Worm (Caenorhabditis elegans) whole organism, L4/young adult: ENCODE results near the gene pdf-2.

Experiments used
- W03F9.2 ChIP-seq: fragments of 150-350 bp; optimal IDR thresholded peaks from 2 replicates; lab custom pipeline; 2014; ENCODE audit warnings: missing biosample characterization, missing genetic modification characterization
- dao-5 ChIP-seq: sonication (generic microtip); optimal IDR thresholded peaks from 2 replicates; lab custom pipeline; 2016; ENCODE audit warnings: missing genotype, missing genetic modification characterization, moderate library complexity, missing compliant biosample characterization
- him-1 ChIP-seq: sonication (generic microtip); optimal IDR thresholded peaks from 2 replicates; lab custom pipeline; 2016; ENCODE audit warnings: missing genotype, missing genetic modification reagents, missing genetic modification characterization, missing compliant biosample characterization

pdf-2 gene

ce11 chrX:2163084-2163483, at the start of gene pdf-2:
Gene pdf-2 (plus strand): TSS chrX:2163384.
- TF ChIP-seq W03F9.2 (tag; lab: Kevin White, UChicago) (no peak), him-1 (no peak), dao-5 (tag; lab: Kevin White, UChicago) (no peak)

ce11 chrX:2114171-2114570, 49.0 kb upstream of the pdf-2 start:
- TF ChIP-seq dao-5 (tag; lab: Kevin White, UChicago) (no peak), W03F9.2 (tag; lab: Kevin White, UChicago) (no peak), him-1 (no peak)

DNA sequence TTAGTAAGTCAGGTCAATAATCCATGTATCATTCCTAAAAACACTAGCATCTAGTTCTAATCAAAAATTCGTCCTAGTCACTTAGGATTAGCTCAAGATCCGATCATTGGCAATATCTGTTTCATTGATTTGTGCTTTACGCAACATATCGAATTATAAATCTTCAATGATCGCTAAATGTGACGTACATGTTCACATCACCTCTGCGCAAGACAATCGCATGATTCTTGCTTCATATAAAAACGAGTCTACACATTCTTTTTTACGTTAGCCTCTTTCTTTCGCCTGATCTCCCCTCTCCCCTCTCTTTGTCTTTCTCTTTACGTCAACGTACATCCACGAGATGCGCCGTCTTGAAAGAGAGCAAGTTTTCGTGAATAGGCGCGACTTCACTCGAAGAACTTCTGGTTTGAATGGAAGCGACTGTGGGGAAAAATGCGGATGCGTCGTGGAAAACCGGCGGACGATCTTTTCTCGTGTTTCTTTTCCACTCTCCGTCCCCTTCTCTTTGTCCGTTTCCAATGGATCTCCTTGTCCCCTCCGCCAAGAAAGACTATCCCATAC, 46.8 kb upstream of the pdf-2 start:
- TF ChIP-seq him-1 (no peak), dao-5 (tag; lab: Kevin White, UChicago) (no peak), W03F9.2 (tag; lab: Kevin White, UChicago) (no peak)

- TF ChIP-seq W03F9.2 (tag; lab: Kevin White, UChicago) = no peak
- TF ChIP-seq him-1 = no peak
- TF ChIP-seq dao-5 (tag; lab: Kevin White, UChicago) = no peak
These were observed 45.0 kb upstream of the pdf-2 start, which contains the start of gene swip-10 for ce11 chrX:2118162-2118561. Gene swip-10 (minus strand): TSS chrX:2118262.

DNA sequence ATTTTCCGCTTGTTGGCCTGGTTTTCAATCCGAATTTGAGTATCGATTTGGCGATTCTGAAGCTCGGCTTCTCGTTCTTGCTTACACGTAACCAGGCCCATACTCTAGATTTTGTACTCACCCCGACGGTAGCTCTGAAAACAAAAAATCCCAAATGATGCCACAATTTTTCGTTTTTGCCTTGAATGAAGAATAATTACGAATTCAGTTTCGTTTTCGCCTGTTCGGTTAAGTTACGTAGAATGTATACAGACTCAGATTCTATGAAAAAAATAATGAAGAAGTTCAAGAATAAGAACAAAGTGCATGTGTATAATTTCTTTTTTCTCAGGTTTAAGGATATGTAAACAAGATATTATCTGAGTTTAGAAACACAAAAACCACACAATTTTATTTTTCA, 42.2 kb upstream of the pdf-2 start, which contains the start of gene gpa-5:
Gene gpa-5, minus strand, starts transcription at position 101 of the 400 bp plus-strand sequence.
- no peak for TF ChIP-seq dao-5 (tag; lab: Kevin White, UChicago)
- no peak for TF ChIP-seq W03F9.2 (tag; lab: Kevin White, UChicago)
- no peak for TF ChIP-seq him-1

ce11 chrX:2130141-2130540, 33.0 kb upstream of the pdf-2 start, which contains the start of gene F53B1.8:
Gene F53B1.8 (minus strand): TSS chrX:2130241.
- TF ChIP-seq W03F9.2 (tag; lab: Kevin White, UChicago) = no peak
- TF ChIP-seq dao-5 (tag; lab: Kevin White, UChicago) = no peak
- TF ChIP-seq him-1 = no peak

DNA sequence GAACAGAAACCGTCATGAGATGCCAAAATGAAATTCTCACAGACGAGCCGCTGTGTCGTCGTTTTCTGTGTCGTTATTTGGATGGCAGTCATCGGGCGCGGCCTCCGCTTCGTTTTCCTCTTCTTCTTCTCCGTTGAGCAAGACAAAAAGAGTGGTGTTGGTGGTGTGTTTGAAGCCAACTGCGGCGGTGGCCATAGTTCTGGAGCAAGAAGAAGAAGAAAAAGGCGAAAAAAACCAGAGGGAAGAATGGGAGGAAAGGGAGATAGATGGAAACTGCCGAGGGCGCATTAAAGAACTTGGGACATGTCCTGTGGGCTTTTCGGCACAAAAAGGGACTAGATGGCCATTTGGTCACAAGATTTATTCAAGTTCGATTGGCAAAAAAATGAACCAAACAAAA, 31.5 kb upstream of the pdf-2 start, which contains the start of gene F53B1.9:
Gene F53B1.9, minus strand, starts transcription at position 195 of the 400 bp plus-strand sequence.
- peak; percentile 10 for TF ChIP-seq him-1
- TF ChIP-seq W03F9.2 (tag; lab: Kevin White, UChicago) = no peak

DNA sequence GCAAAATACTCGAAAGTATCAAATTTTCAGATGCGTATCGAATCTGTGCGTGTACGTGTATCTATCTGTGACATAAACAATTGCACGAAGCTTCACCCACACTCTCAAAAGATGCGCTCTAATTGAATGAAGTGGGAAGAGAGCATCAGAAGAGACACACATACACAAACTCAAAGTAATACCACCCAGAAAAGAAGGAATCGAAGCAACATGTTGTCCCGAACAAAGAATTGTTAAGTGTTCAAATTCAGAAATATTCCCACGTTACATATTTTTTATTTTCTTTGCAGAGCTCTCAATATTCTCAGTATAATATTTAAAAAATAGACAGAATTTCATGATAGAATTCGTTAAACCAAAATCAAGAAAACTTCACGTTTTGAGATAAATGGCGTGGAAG, 26.2 kb upstream of the pdf-2 start:
- TF ChIP-seq dao-5 (tag; lab: Kevin White, UChicago) = no peak
- no peak for TF ChIP-seq W03F9.2 (tag; lab: Kevin White, UChicago)
- no peak for TF ChIP-seq him-1

DNA sequence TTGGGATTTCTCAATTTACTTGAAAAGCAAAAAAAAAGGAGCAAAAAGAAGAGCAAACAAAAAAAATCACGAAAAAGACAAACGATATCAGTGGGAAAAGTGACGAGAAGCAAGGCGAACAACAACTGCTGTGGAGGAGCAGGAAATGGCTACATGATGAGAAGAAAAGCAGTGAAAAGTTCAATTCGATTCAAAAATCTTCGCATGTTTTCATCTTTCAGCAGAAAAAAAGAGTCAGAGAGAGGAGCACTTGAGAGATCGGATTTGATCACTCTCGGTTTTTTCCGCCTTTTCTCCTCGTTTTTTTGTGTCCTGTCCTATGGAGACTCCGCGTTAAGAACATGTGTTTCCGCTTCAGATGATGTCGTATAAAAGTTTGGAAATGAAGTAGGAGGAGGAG, 24.3 kb upstream of the pdf-2 start:
- TF ChIP-seq W03F9.2 (tag; lab: Kevin White, UChicago) (no peak), dao-5 (tag; lab: Kevin White, UChicago) (no peak), him-1 (no peak)

DNA sequence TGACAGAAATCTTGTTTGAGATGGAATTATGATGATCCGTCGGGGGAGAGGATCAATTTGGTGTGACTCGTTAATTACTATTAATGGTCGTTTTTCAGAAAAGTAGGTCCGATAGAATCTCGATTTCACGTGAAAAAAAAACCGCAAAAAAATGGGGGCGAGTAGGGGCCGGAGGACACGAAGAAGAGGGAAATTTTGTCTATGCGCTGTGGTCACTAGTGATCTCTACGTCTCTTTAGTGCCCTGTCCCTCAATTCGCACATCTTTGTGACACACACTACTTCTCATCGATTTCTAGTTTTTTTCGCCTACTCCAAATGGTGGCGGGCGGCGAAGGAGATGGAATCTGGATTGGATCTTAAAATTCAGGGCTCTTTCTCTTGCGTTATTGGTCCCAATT, 22.6 kb upstream of the pdf-2 start:
- no peak for TF ChIP-seq him-1
- TF ChIP-seq W03F9.2 (tag; lab: Kevin White, UChicago) = no peak
- TF ChIP-seq dao-5 (tag; lab: Kevin White, UChicago) = no peak

ce11 chrX:2144236-2144635, 18.9 kb upstream of the pdf-2 start:
- no peak for TF ChIP-seq W03F9.2 (tag; lab: Kevin White, UChicago)
- no peak for TF ChIP-seq dao-5 (tag; lab: Kevin White, UChicago)
- no peak for TF ChIP-seq him-1

DNA sequence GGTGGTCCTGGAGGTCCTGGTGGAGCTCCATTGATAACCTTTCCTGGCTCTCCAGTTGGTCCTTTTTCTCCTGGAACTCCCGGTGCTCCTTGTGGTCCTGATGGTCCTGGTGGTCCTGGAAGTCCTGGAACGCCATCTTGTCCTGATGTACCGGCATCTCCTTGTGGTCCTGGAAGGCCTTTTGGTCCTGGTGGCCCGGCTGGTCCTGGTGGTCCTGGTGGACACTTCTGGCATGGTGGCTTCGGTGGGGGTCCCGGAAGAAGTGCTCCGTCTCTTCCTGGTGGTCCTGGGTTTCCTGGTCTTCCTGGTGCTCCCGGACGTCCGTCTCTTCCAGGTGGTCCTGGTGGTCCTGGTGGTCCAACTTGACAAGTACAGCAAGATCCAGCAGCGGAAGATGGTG, 18.3 kb upstream of the pdf-2 start:
- TF ChIP-seq W03F9.2 (tag; lab: Kevin White, UChicago) (no peak), dao-5 (tag; lab: Kevin White, UChicago) (no peak), him-1 (no peak)

ce11 chrX:2145629-2146028, 17.6 kb upstream of the pdf-2 start, which contains the start of gene dpy-3:
Gene dpy-3 (minus strand): TSS chrX:2145647.
- TF ChIP-seq W03F9.2 (tag; lab: Kevin White, UChicago) (no peak), dao-5 (tag; lab: Kevin White, UChicago) (no peak), him-1 (no peak)

DNA sequence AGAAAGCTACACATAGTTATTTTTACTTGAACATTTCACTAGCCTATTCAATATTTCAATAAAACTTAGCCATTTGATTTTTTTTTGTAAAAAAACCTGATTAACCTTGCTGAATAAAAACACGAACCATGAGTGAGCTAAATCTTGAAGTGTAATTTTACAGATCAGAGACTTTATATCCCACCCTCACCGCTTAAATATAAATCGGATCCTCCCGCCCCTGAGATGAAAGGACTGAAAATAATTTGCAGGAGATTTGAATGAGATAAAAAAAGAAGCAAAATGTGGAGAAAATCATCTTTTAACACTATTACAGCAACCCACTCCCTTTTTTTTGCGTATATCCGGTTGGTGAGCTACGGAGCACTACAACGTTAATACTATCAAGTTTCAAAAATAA, 13.2 kb upstream of the pdf-2 start, which contains the start of gene npax-2:
Gene npax-2, minus strand, starts transcription at position 101 of the 400 bp plus-strand sequence.
- no peak for TF ChIP-seq W03F9.2 (tag; lab: Kevin White, UChicago)
- TF ChIP-seq him-1 = no peak
- TF ChIP-seq dao-5 (tag; lab: Kevin White, UChicago) = no peak

ce11 chrX:2152062-2152461, 11.1 kb upstream of the pdf-2 start:
- no peak for TF ChIP-seq him-1
- TF ChIP-seq dao-5 (tag; lab: Kevin White, UChicago) = no peak
- no peak for TF ChIP-seq W03F9.2 (tag; lab: Kevin White, UChicago)
